Fruit fly (Drosophila melanogaster) whole organism, embryonic: ENCODE results near the gene CG14882.

Experiments
- Abd-B ChIP-seq: fragments of 200-800 bp; sonication (Bioruptor generic); optimal IDR thresholded peaks from 2 replicates; lab custom pipeline; 2018; ENCODE audit warnings: missing biosample characterization, mild to moderate bottlenecking, missing genetic modification characterization, moderate library complexity
- Awh ChIP-seq: fragments of 200-800 bp; sonication (Bioruptor generic); IDR thresholded peaks from 2 replicates; pipeline ENCODE4, ENCODE4 v1.3.6; 2022; ENCODE audit warnings: missing biosample characterization, missing genetic modification characterization
- Bteb2 ChIP-seq: fragments of 200-800 bp; sonication (Bioruptor generic); optimal IDR thresholded peaks from 2 replicates; lab custom pipeline; 2016; ENCODE audit warnings: missing biosample characterization, missing genetic modification characterization
- CG10366 ChIP-seq: fragments of 200-800 bp; sonication (Bioruptor generic); IDR thresholded peaks from 2 replicates; pipeline ENCODE4 v1.3.6; 2022; ENCODE audit warnings: missing biosample characterization, missing genetic modification characterization
- CG10462 ChIP-seq: fragments of 200-800 bp; sonication (Bioruptor generic); optimal IDR thresholded peaks from 2 replicates; lab custom pipeline; 2016; ENCODE audit warnings: missing biosample characterization, missing genetic modification characterization
- CG11247 ChIP-seq: fragments of 200-800 bp; sonication (Bioruptor generic); IDR thresholded peaks from 2 replicates; pipeline ENCODE4 v1.3.6; 2022; ENCODE audit warnings: missing biosample characterization, missing genetic modification characterization
- CG14667 ChIP-seq: fragments of 200-800 bp; sonication (Bioruptor generic); IDR thresholded peaks from 2 replicates; pipeline ENCODE4 v1.3.6; 2022; ENCODE audit warnings: missing biosample characterization, missing genetic modification characterization
- CG15011 ChIP-seq: fragments of 200-800 bp; sonication (Bioruptor generic); optimal IDR thresholded peaks from 3 replicates; lab custom pipeline; 2018; ENCODE audit warnings: missing biosample characterization, mild to moderate bottlenecking, missing genetic modification characterization
- CG15514 ChIP-seq: fragments of 200-800 bp; sonication (Bioruptor generic); optimal IDR thresholded peaks from 3 replicates; lab custom pipeline; 2017; ENCODE audit warnings: missing biosample characterization, missing genetic modification characterization, mild to moderate bottlenecking, moderate library complexity, missing genetic modification reagents
- CG18476 ChIP-seq: fragments of 200-800 bp; sonication (Bioruptor generic); optimal IDR thresholded peaks from 2 replicates; lab custom pipeline; 2016; ENCODE audit warnings: missing biosample characterization, mild to moderate bottlenecking, missing genetic modification characterization
- CG2129 ChIP-seq: fragments of 200-800 bp; sonication (Bioruptor generic); IDR thresholded peaks from 2 replicates; pipeline ENCODE4 v1.3.6; 2022; ENCODE audit warnings: missing biosample characterization, missing genetic modification characterization; ENCODE audit not compliant: partially characterized antibody
- CG31388 ChIP-seq: fragments of 200-800 bp; sonication (Bioruptor generic); optimal IDR thresholded peaks from 2 replicates; lab custom pipeline; 2016; ENCODE audit warnings: missing biosample characterization, missing genetic modification characterization
- CG3838 ChIP-seq: fragments of 200-800 bp; sonication (Bioruptor generic); optimal IDR thresholded peaks from 3 replicates; lab custom pipeline; 2016; ENCODE audit warnings: missing biosample characterization, missing genetic modification characterization
- CG4820 ChIP-seq: fragments of 200-800 bp; sonication (Bioruptor generic); optimal IDR thresholded peaks from 3 replicates; lab custom pipeline; 2016; ENCODE audit warnings: missing biosample characterization, missing genetic modification characterization
- CG4854 ChIP-seq: fragments of 200-800 bp; sonication (Bioruptor generic); optimal IDR thresholded peaks from 2 replicates; lab custom pipeline; 2016; ENCODE audit warnings: missing biosample characterization, missing genetic modification characterization, inconsistent platforms
- CG6175 ChIP-seq: fragments of 200-800 bp; sonication (Bioruptor generic); IDR thresholded peaks from 3 replicates; pipeline ENCODE4 v1.3.6; 2022; ENCODE audit warnings: missing biosample characterization, missing genetic modification characterization
- CG6654 ChIP-seq: fragments of 200-800 bp; sonication (Bioruptor generic); optimal IDR thresholded peaks from 2 replicates; lab custom pipeline; 2017; ENCODE audit warnings: missing biosample characterization, mild to moderate bottlenecking, missing genetic modification characterization
- CG7745 ChIP-seq: fragments of 200-800 bp; sonication (Bioruptor generic); optimal IDR thresholded peaks from 2 replicates; lab custom pipeline; 2018; ENCODE audit warnings: missing biosample characterization, mild to moderate bottlenecking, missing genetic modification characterization, moderate library complexity
- CG7786 ChIP-seq: fragments of 200-800 bp; sonication (Bioruptor generic); optimal IDR thresholded peaks from 2 replicates; lab custom pipeline; 2016; ENCODE audit warnings: missing biosample characterization, missing genetic modification characterization
- CG9609 ChIP-seq: fragments of 200-800 bp; sonication (Bioruptor generic); optimal IDR thresholded peaks from 3 replicates; lab custom pipeline; 2016; ENCODE audit warnings: missing biosample characterization, missing genetic modification characterization
- CoRest ChIP-seq: fragments of 200-800 bp; sonication (Bioruptor generic); optimal IDR thresholded peaks from 3 replicates; lab custom pipeline; 2018; ENCODE audit warnings: missing biosample characterization, mild to moderate bottlenecking, missing genetic modification characterization, moderate library complexity
- Gsc ChIP-seq: fragments of 200-800 bp; sonication (Bioruptor generic); IDR thresholded peaks from 2 replicates; pipeline ENCODE4 v1.3.6; 2022; ENCODE audit warnings: missing biosample characterization, missing genetic modification characterization
- HLHmδ ChIP-seq: fragments of 200-800 bp; sonication (Bioruptor generic); optimal IDR thresholded peaks from 2 replicates; lab custom pipeline; 2018; ENCODE audit warnings: missing biosample characterization, mild to moderate bottlenecking, missing genetic modification characterization, moderate library complexity
- Hey ChIP-seq: fragments of 200-800 bp; sonication (Bioruptor generic); optimal IDR thresholded peaks from 3 replicates; lab custom pipeline; 2018; ENCODE audit warnings: missing biosample characterization, mild to moderate bottlenecking, missing genetic modification characterization
- NC2α ChIP-seq: fragments of 200-800 bp; sonication (Bioruptor generic); optimal IDR thresholded peaks from 2 replicates; lab custom pipeline; 2016; ENCODE audit warnings: missing biosample characterization, missing genetic modification characterization
- NFAT ChIP-seq: fragments of 200-800 bp; sonication (Bioruptor generic); IDR thresholded peaks from 2 replicates; pipeline ENCODE4 v1.3.6; 2022; ENCODE audit warnings: missing biosample characterization, missing genetic modification characterization
- Pdp1 ChIP-seq, 2 experiments: fragments of 200-800 bp; sonication (Bioruptor generic); optimal IDR thresholded peaks; 3 replicates each; lab custom pipeline; 2016; ENCODE audit warnings: missing biosample characterization in 2 of 2, missing genetic modification characterization in 2 of 2, mild to moderate bottlenecking in 1 of 2, moderate library complexity in 1 of 2
- Sin3A ChIP-seq: fragments of >200 bp; optimal IDR thresholded peaks from 2 replicates; lab custom pipeline; 2018
- ara ChIP-seq: fragments of 200-800 bp; sonication (Bioruptor generic); IDR thresholded peaks from 2 replicates; pipeline ENCODE4 v1.3.6; 2022; ENCODE audit warnings: missing biosample characterization, missing genetic modification characterization
- cad ChIP-seq: fragments of >200 bp; optimal IDR thresholded peaks from 2 replicates; lab custom pipeline; 2017; ENCODE audit warnings: missing biosample characterization, missing genetic modification characterization
- eve ChIP-seq, 2 experiments: fragments of >200 bp; optimal IDR thresholded peaks; 2 replicates each; lab custom pipeline; 2017; ENCODE audit warnings: missing biosample characterization in 2 of 2, missing genetic modification characterization in 2 of 2
- fd3F ChIP-seq: fragments of 200-800 bp; sonication (Bioruptor generic); optimal IDR thresholded peaks from 2 replicates; lab custom pipeline; 2018; ENCODE audit warnings: missing biosample characterization, mild to moderate bottlenecking, missing genetic modification characterization, moderate library complexity
- gcm2 ChIP-seq: fragments of 200-800 bp; sonication (Bioruptor generic); optimal IDR thresholded peaks from 2 replicates; lab custom pipeline; 2016; ENCODE audit warnings: missing biosample characterization, missing genetic modification characterization
- h ChIP-seq: fragments of >200 bp; optimal IDR thresholded peaks from 2 replicates; lab custom pipeline; 2017
- ind ChIP-seq: fragments of 200-800 bp; sonication (Bioruptor generic); optimal IDR thresholded peaks from 3 replicates; lab custom pipeline; 2016; ENCODE audit warnings: missing biosample characterization, missing genetic modification characterization
- lola ChIP-seq, 3 experiments: fragments of >200 bp in 2 of 3; fragments of 200-800 bp in 1 of 3; sonication (Bioruptor generic) in 1 of 3; optimal IDR thresholded peaks; 2 replicates each; lab custom pipeline; 2017 to 2019; ENCODE audit warnings: missing biosample characterization in 3 of 3, missing genetic modification characterization in 3 of 3, mild to moderate bottlenecking in 1 of 3, moderate library complexity in 1 of 3
- odd ChIP-seq: fragments of 200-800 bp; sonication (Bioruptor generic); optimal IDR thresholded peaks from 2 replicates; lab custom pipeline; 2017; ENCODE audit warnings: missing biosample characterization, mild to moderate bottlenecking, missing genetic modification characterization
- pan ChIP-seq, 4 experiments: fragments of >200 bp in 3 of 4; fragments of 200-800 bp in 1 of 4; sonication (Bioruptor generic) in 1 of 4; optimal IDR thresholded peaks in 3 of 4; IDR thresholded peaks in 1 of 4; 2 replicates each; pipeline versions ENCODE4 v1.3.6 to Lab custom; 2017 to 2022; ENCODE audit warnings: missing biosample characterization in 2 of 4, missing genetic modification characterization in 2 of 4, mixed read lengths in 1 of 4
- pzg ChIP-seq: fragments of 200-800 bp; sonication (Bioruptor generic); optimal IDR thresholded peaks from 3 replicates; lab custom pipeline; 2018; ENCODE audit warnings: missing biosample characterization, mild to moderate bottlenecking, missing genetic modification characterization, moderate library complexity
- schlank ChIP-seq: fragments of 200-800 bp; sonication (Bioruptor generic); optimal IDR thresholded peaks from 2 replicates; lab custom pipeline; 2018; ENCODE audit warnings: missing biosample characterization, mild to moderate bottlenecking, missing genetic modification characterization
- sna ChIP-seq: fragments of 200-800 bp; sonication (Bioruptor generic); IDR thresholded peaks from 2 replicates; pipeline ENCODE4 v1.3.6; 2022; ENCODE audit warnings: missing biosample characterization, missing genetic modification characterization; ENCODE audit not compliant: partially characterized antibody
- tna ChIP-seq: fragments of 200-800 bp; sonication (Bioruptor generic); IDR thresholded peaks from 2 replicates; pipeline ENCODE4 v1.3.6; 2022; ENCODE audit warnings: missing biosample characterization, missing genetic modification characterization; ENCODE audit not compliant: partially characterized antibody
- trh ChIP-seq: fragments of 200-800 bp; sonication (Bioruptor generic); optimal IDR thresholded peaks from 2 replicates; lab custom pipeline; 2016; ENCODE audit warnings: missing biosample characterization, missing genetic modification characterization
- tx ChIP-seq: fragments of 200-800 bp; sonication (Bioruptor generic); optimal IDR thresholded peaks from 2 replicates; lab custom pipeline; 2016; ENCODE audit warnings: missing biosample characterization, missing genetic modification characterization

Gene CG14882

DNA sequence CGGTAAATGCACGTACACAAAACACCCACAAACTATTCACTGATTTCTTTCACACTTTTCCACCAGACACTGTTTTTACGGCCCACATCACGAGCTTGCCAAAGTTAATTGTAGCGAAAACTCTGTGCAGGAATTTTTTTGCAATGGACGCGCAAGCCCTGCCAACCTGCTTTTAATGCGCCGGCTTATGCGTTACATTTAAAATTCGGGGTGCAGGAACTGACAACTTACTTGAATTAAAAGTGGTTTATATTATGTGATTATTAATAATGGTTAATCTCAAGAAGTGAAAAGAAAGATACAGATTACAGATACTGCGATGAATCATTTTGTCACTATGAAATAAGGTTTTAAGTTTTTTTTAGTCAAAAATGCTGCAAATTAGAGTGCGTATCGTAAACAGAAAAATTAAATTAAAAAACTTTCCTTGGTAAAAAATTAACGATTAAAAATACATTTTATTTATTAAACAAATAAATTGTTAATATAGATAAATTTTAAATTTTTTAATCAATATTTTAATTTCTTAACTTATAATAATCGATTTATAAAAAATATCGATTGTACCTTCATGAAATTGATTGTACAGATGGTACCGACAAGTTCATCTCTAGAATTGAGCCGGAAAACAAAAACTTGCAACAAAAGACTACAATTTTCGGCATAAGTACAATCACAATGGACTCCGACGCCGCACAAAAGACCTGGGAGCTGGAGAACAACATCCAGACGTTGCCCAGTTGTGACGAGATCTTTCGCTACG, 26.7 kb downstream of the CG14882 start, which contains the start of the genes CG42232 and CSN5 (continued):
- no peak for TF ChIP-seq NC2α (GFP tag; lab: Kevin White, UChicago)
- TF ChIP-seq h: no peak
- peak; percentile 50 for TF ChIP-seq pzg
- TF ChIP-seq CG4820 (GFP tag; lab: Kevin White, UChicago): peak; percentile 54
- peak; percentile 39 for TF ChIP-seq CG31388 (GFP tag; lab: Kevin White, UChicago)
- TF ChIP-seq Abd-B (GFP tag; lab: Kevin White, UChicago): no peak
- TF ChIP-seq CG4854 (GFP tag; lab: Kevin White, UChicago): no peak
- TF ChIP-seq CoRest: peak; percentile 79
- TF ChIP-seq Bteb2 (GFP tag; lab: Kevin White, UChicago): no peak
- peak; percentile 6 for TF ChIP-seq tx
- TF ChIP-seq CG15514 (GFP tag; lab: Kevin White, UChicago): peak; percentile 59
- no peak for TF ChIP-seq Gsc
- TF ChIP-seq eve (GFP tag; optimal IDR thresholded peaks at IDR 0.05; lab: Kevin White, UChicago): no peak
- TF ChIP-seq CG14667 (GFP tag; lab: Robert Waterston, UW): no peak
- no peak for TF ChIP-seq CG6175 (GFP tag; lab: Robert Waterston, UW)
- TF ChIP-seq Pdp1 (GFP tag; optimal IDR thresholded peaks at IDR 0.05; lab: Kevin White, UChicago): peak in 1 of 2 experiments; percentile 36
- no peak for TF ChIP-seq sna (GFP tag; lab: Robert Waterston, UW)
- TF ChIP-seq CG2129: no peak; the same call in 1 of the 2 replicates
- peak in 1 of 3 experiments; percentile 62 for TF ChIP-seq lola (GFP tag; optimal IDR thresholded peaks at IDR 0.05; lab: Kevin White, UChicago)
- TF ChIP-seq gcm2 (GFP tag; lab: Kevin White, UChicago): no peak
- peak; percentile 18 for TF ChIP-seq Sin3A
- TF ChIP-seq CG10366: no peak; the same call in 1 of the 2 replicates
- TF ChIP-seq CG3838 (GFP tag; lab: Kevin White, UChicago): no peak
- no peak for TF ChIP-seq odd (GFP tag; lab: Kevin White, UChicago)
- TF ChIP-seq NFAT: no peak
- TF ChIP-seq CG10462: peak; percentile 45
- TF ChIP-seq ara: peak; percentile 47; the same call in 1 of the 2 replicates
- TF ChIP-seq fd3F (GFP tag; lab: Kevin White, UChicago): no peak
- TF ChIP-seq pan (optimal IDR thresholded peaks at IDR 0.05; lab: Kevin White, UChicago): no peak
- TF ChIP-seq pan (GFP tag; optimal IDR thresholded peaks at IDR 0.05 in 1 of 2, IDR thresholded peaks at IDR 0.05 in 1 of 2): peak in 1 of 2 experiments; percentile 53
- TF ChIP-seq Hey (tag; lab: Kevin White, UChicago): no peak
- no peak for TF ChIP-seq CG18476 (GFP tag; lab: Kevin White, UChicago)
- TF ChIP-seq HLHmδ (GFP tag; lab: Kevin White, UChicago): no peak
- TF ChIP-seq tna (GFP tag; lab: Robert Waterston, UW): no peak
- no peak for TF ChIP-seq schlank (tag; lab: Kevin White, UChicago)
- no peak for TF ChIP-seq ind (GFP tag; lab: Kevin White, UChicago)
- no peak for TF ChIP-seq trh (GFP tag; lab: Kevin White, UChicago)
- no peak for TF ChIP-seq Awh (GFP tag; lab: Robert Waterston, UW)
- TF ChIP-seq cad (GFP tag; lab: Kevin White, UChicago): no peak
- no peak for TF ChIP-seq CG7745
- peak; percentile 9 for TF ChIP-seq CG7786 (GFP tag; lab: Kevin White, UChicago)
- no peak for TF ChIP-seq CG6654 (GFP tag; lab: Kevin White, UChicago)
- peak; percentile 0 for TF ChIP-seq CG9609 (GFP tag; lab: Kevin White, UChicago)
- no peak for TF ChIP-seq CG15011
- TF ChIP-seq CG11247: no peak
